Worm (Caenorhabditis elegans) whole organism, midembryonic: ENCODE measurements around the gene iff-1.

Experiments
- cog-1 ChIP-seq: sonication (generic microtip); optimal IDR thresholded peaks from 2 replicates; lab custom pipeline; 2016; ENCODE audit warnings: missing genetic modification characterization, missing compliant biosample characterization
- klf-2 ChIP-seq: fragments of 200-800 bp; sonication (Bioruptor generic); conservative IDR thresholded peaks from 2 replicates; pipeline ENCODE4 v1.3.6; 2022; ENCODE audit warnings: missing genetic modification reagents, missing genetic modification characterization, missing compliant biosample characterization
- med-1 ChIP-seq: sonication (generic microtip); optimal IDR thresholded peaks from 2 replicates; lab custom pipeline; 2017; ENCODE audit warnings: missing genetic modification characterization, mild to moderate bottlenecking, missing compliant biosample characterization, antibody characterized with exemption, missing genetic modification reagents; ENCODE audit not compliant: insufficient read depth

ce11 chrIII:9767095-9767494 is 20.1 kb upstream of the iff-1 start:
- no peak for TF ChIP-seq cog-1 (tag; lab: Kevin White, UChicago)
- TF ChIP-seq klf-2 (GFP tag; lab: Robert Waterston, UW), result no peak
- TF ChIP-seq med-1 (GFP tag; lab: Kevin White, UChicago), result no peak
